Worm (Caenorhabditis elegans) whole organism, L4 larva: Measurements from ENCODE around the gene C09H10.5.

ENCODE experiments used
- D1046.2 ChIP-seq: fragments of 200-800 bp; sonication (Bioruptor generic); IDR thresholded peaks from 2 replicates; pipeline ENCODE4 v1.3.6; 2022; ENCODE audit warnings: missing genetic modification characterization, missing compliant biosample characterization
- F10B5.3 ChIP-seq: sonication (generic microtip); optimal IDR thresholded peaks from 2 replicates; lab custom pipeline; 2016; ENCODE audit warnings: mild to moderate bottlenecking, missing genetic modification characterization, missing compliant biosample characterization
- Y5F2A.4 ChIP-seq: fragments of 200-800 bp; sonication (Bioruptor generic); optimal IDR thresholded peaks from 2 replicates; lab custom pipeline; 2018; ENCODE audit warnings: mild to moderate bottlenecking, missing genetic modification characterization, missing compliant biosample characterization
- Y75B8A.6 ChIP-seq: fragments of 200-800 bp; sonication (Bioruptor generic); IDR thresholded peaks from 2 replicates; pipeline ENCODE4 v1.3.6; 2022; ENCODE audit warnings: missing genetic modification reagents, missing genetic modification characterization, missing compliant biosample characterization
- ZK337.2 ChIP-seq: fragments of 200-800 bp; sonication (Bioruptor generic); IDR thresholded peaks from 2 replicates; pipeline ENCODE4 v1.3.6; 2022; ENCODE audit warnings: missing genetic modification reagents, missing genetic modification characterization, missing compliant biosample characterization
- aha-1 ChIP-seq: fragments of 150-350 bp; peaks from one replicate; lab custom pipeline; 2014; ENCODE audit warnings: missing biosample characterization, missing genetic modification characterization
- aly-2 ChIP-seq: sonication (generic microtip); optimal IDR thresholded peaks from 2 replicates; lab custom pipeline; 2018; ENCODE audit warnings: missing biosample characterization, missing genetic modification characterization
- ama-1 ChIP-seq: fragments of 150-350 bp; optimal IDR thresholded peaks from 2 replicates; lab custom pipeline; 2014; ENCODE audit warnings: inconsistent platforms, mixed read lengths
- arid-1 ChIP-seq: fragments of 200-800 bp; sonication (Bioruptor generic); conservative IDR thresholded peaks from 2 replicates; pipeline ENCODE4 v1.3.6; 2022; ENCODE audit warnings: missing genetic modification reagents, missing genetic modification characterization, missing compliant biosample characterization
- attf-4 ChIP-seq: sonication (generic microtip); optimal IDR thresholded peaks from 3 replicates; lab custom pipeline; 2017; ENCODE audit warnings: missing biosample characterization, missing genetic modification characterization
- ceh-62 ChIP-seq: sonication (generic microtip); optimal IDR thresholded peaks from 2 replicates; lab custom pipeline; 2017; ENCODE audit warnings: missing biosample characterization, missing genetic modification characterization
- cey-2 ChIP-seq: sonication (generic microtip); optimal IDR thresholded peaks from 3 replicates; lab custom pipeline; 2017; ENCODE audit warnings: missing genetic modification characterization, mild to moderate bottlenecking, missing compliant biosample characterization, antibody characterized with exemption, borderline replicate concordance; ENCODE audit not compliant: insufficient read depth
- daf-12 ChIP-seq: fragments of 150-350 bp; optimal IDR thresholded peaks from 2 replicates; lab custom pipeline; 2014; ENCODE audit warnings: missing biosample characterization, missing genetic modification reagents, missing genetic modification characterization
- daf-16 ChIP-seq, 3 experiments: sonication (generic microtip); optimal IDR thresholded peaks; 2 replicates each; lab custom pipeline; 2016 to 2017; ENCODE audit warnings: missing genetic modification characterization in 3 of 3, missing genetic modification reagents in 3 of 3, mild to moderate bottlenecking in 2 of 3, missing compliant biosample characterization in 2 of 3, missing biosample characterization in 1 of 3, moderate library complexity in 1 of 3
- dmd-6 ChIP-seq: fragments of 200-800 bp; sonication (Bioruptor generic); IDR thresholded peaks from 2 replicates; pipeline ENCODE4 v1.3.6; 2022; ENCODE audit warnings: missing genetic modification reagents, missing genetic modification characterization, missing compliant biosample characterization
- egl-43 ChIP-seq: fragments of 200-800 bp; sonication (Bioruptor generic); IDR thresholded peaks from 2 replicates; pipeline ENCODE4 v1.3.6; 2022; ENCODE audit warnings: missing genetic modification reagents, missing genetic modification characterization, missing compliant biosample characterization
- fos-1 ChIP-seq: fragments of 150-350 bp; optimal IDR thresholded peaks from 2 replicates; lab custom pipeline; 2014; ENCODE audit warnings: missing biosample characterization, missing genetic modification characterization
- gei-8 ChIP-seq: fragments of 200-800 bp; sonication (Bioruptor generic); optimal IDR thresholded peaks from 2 replicates; lab custom pipeline; 2018; ENCODE audit warnings: mild to moderate bottlenecking, missing genetic modification characterization, missing compliant biosample characterization
- hlh-11 ChIP-seq: fragments of 200-800 bp; sonication (Bioruptor generic); optimal IDR thresholded peaks from 2 replicates; lab custom pipeline; 2018; ENCODE audit warnings: mild to moderate bottlenecking, missing genetic modification characterization, missing compliant biosample characterization
- hlh-30 ChIP-seq: sonication (generic microtip); optimal IDR thresholded peaks from 2 replicates; lab custom pipeline; 2017; ENCODE audit warnings: antibody characterized with exemption, mild to moderate bottlenecking, missing genetic modification characterization, missing compliant biosample characterization; ENCODE audit not compliant: insufficient read depth
- jun-1 ChIP-seq: fragments of 150-350 bp; optimal IDR thresholded peaks from 2 replicates; lab custom pipeline; 2014; ENCODE audit warnings: missing biosample characterization, missing genetic modification reagents, missing genetic modification characterization
- nhr-10 ChIP-seq: fragments of 150-350 bp; optimal IDR thresholded peaks from 2 replicates; lab custom pipeline; 2014; ENCODE audit warnings: missing biosample characterization, missing genetic modification characterization
- nhr-111 ChIP-seq: fragments of 200-800 bp; sonication (Bioruptor generic); optimal IDR thresholded peaks from 2 replicates; lab custom pipeline; 2018; ENCODE audit warnings: mild to moderate bottlenecking, missing genetic modification characterization, missing compliant biosample characterization
- nhr-25 ChIP-seq: sonication (generic microtip); optimal IDR thresholded peaks from 2 replicates; lab custom pipeline; 2017; ENCODE audit warnings: missing genetic modification characterization, mild to moderate bottlenecking, missing compliant biosample characterization, antibody characterized with exemption, moderate library complexity, borderline replicate concordance; ENCODE audit not compliant: insufficient read depth
- nhr-28 ChIP-seq: fragments of 150-350 bp; optimal IDR thresholded peaks from 2 replicates; lab custom pipeline; 2014; ENCODE audit warnings: missing biosample characterization, missing genetic modification characterization
- nhr-41 ChIP-seq: fragments of 200-800 bp; sonication (Bioruptor generic); IDR thresholded peaks from 2 replicates; pipeline ENCODE4 v1.3.6; 2022; ENCODE audit warnings: missing genetic modification reagents, missing genetic modification characterization, missing compliant biosample characterization
- nhr-48 ChIP-seq: sonication (generic microtip); optimal IDR thresholded peaks from 2 replicates; lab custom pipeline; 2016; ENCODE audit warnings: mild to moderate bottlenecking, missing genetic modification characterization, missing compliant biosample characterization
- nhr-6 ChIP-seq: fragments of 150-350 bp; optimal IDR thresholded peaks from 2 replicates; lab custom pipeline; 2014; ENCODE audit warnings: missing biosample characterization, missing genetic modification characterization
- pqm-1 ChIP-seq: sonication (generic microtip); optimal IDR thresholded peaks from 2 replicates; lab custom pipeline; 2017; ENCODE audit warnings: missing biosample characterization, missing genetic modification characterization
- saeg-2 ChIP-seq: fragments of 200-800 bp; sonication (Bioruptor generic); IDR thresholded peaks from 2 replicates; pipeline ENCODE4 v1.3.6; 2022; ENCODE audit warnings: missing genetic modification reagents, missing genetic modification characterization, missing compliant biosample characterization
- sdz-12 ChIP-seq: fragments of 200-800 bp; sonication (Bioruptor generic); optimal IDR thresholded peaks from 2 replicates; lab custom pipeline; 2018; ENCODE audit warnings: mild to moderate bottlenecking, missing genetic modification characterization, missing compliant biosample characterization
- tag-97 ChIP-seq: fragments of 200-800 bp; sonication (Bioruptor generic); IDR thresholded peaks from 2 replicates; pipeline ENCODE4 v1.3.6; 2022; ENCODE audit warnings: missing genetic modification characterization, missing compliant biosample characterization
- unc-62 ChIP-seq, 3 experiments: fragments of 150-350 bp in 1 of 3; sonication (generic microtip); optimal IDR thresholded peaks in 2 of 3; peaks in 1 of 3; 1 replicate in 1 of 3; 2 replicates in 2 of 3; lab custom pipeline; 2014 to 2017; ENCODE audit warnings: missing biosample characterization in 3 of 3, missing genetic modification characterization in 3 of 3, missing genetic modification reagents in 3 of 3, missing genotype in 1 of 3
- zag-1 ChIP-seq: fragments of 150-350 bp; optimal IDR thresholded peaks from 2 replicates; lab custom pipeline; 2014; ENCODE audit warnings: missing biosample characterization, missing genetic modification characterization
- zfp-3 ChIP-seq: fragments of 200-800 bp; sonication (Bioruptor generic); conservative IDR thresholded peaks from 2 replicates; pipeline ENCODE4 v1.3.6; 2022; ENCODE audit warnings: missing genetic modification reagents, missing genetic modification characterization, missing compliant biosample characterization
- zip-11 ChIP-seq: fragments of 200-800 bp; sonication (Bioruptor generic); IDR thresholded peaks from 2 replicates; pipeline ENCODE4 v1.3.6; 2022; ENCODE audit warnings: missing genetic modification characterization, missing compliant biosample characterization
- ztf-11 ChIP-seq: fragments of 150-350 bp; optimal IDR thresholded peaks from 2 replicates; lab custom pipeline; 2014; ENCODE audit warnings: missing biosample characterization, missing genetic modification characterization
- ztf-7 ChIP-seq: fragments of 150-350 bp; optimal IDR thresholded peaks from 2 replicates; lab custom pipeline; 2014; ENCODE audit warnings: missing biosample characterization, missing genetic modification characterization

Gene C09H10.5

DNA sequence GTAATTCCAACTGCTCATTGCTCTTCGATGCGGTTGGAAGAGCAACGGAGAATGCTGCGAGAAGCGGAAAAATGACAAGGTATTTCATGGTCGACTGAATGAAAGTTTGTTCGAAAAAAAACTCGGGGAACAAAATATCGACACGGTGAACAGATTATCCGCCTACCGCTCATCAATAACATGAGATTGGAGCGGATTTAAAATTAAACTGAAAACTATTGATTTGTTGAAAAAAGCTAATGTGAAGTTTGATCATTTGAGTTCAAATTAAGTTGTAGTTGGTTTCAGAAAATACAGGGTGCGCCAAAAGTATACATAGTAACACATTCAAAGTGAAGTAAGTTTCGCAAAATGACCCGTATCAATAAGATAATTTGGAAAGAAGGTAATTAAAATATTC lies 36.6 kb upstream of the C09H10.5 start, which contains the start of gene F40F8.4:
F40F8.4 (minus strand) TSS at position 101 of the 400 bp plus-strand sequence.
- TF ChIP-seq ama-1 (lab: Kevin White, UChicago), result no peak
- no peak for TF ChIP-seq zfp-3
- no peak for TF ChIP-seq nhr-41
- no peak for TF ChIP-seq Y5F2A.4 (GFP tag; lab: Kevin White, UChicago)
- no peak for TF ChIP-seq saeg-2
- TF ChIP-seq ZK337.2 (GFP tag; lab: Robert Waterston, UW), result no peak
- no peak for TF ChIP-seq aly-2 (tag; lab: Kevin White, UChicago)
- TF ChIP-seq nhr-25 (tag; lab: Kevin White, UChicago), result no peak
- TF ChIP-seq nhr-10 (tag; lab: Kevin White, UChicago), result no peak
- no peak for TF ChIP-seq egl-43 (GFP tag; lab: Robert Waterston, UW)
- no peak for TF ChIP-seq nhr-28 (tag; lab: Kevin White, UChicago)
- no peak for TF ChIP-seq ztf-7 (tag; lab: Kevin White, UChicago)
- no peak for TF ChIP-seq nhr-111
- TF ChIP-seq F10B5.3 (tag; lab: Kevin White, UChicago), result no peak

DNA sequence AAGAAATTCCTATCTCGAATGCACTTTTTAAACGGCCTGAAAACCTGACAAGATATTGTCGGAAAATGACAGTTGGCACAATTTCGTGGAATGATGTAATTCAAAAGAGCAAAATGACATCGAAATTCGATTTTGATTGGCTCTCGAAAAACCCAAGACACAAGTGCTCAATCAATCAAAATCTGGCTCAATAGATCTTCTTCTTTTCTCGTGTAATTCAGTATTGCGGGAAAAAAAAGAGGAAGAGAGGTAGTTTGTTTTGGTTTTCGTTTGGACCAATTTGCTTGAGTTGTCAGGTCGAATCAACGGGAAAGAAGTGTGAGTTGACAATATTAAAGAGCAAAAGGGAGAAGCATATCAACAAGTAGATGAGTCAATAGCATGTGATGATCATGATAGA lies 32.2 kb upstream of the C09H10.5 start:
- TF ChIP-seq F10B5.3 (tag; lab: Kevin White, UChicago) (no peak), ztf-11 (tag; lab: Kevin White, UChicago) (no peak), daf-12 (tag; lab: Kevin White, UChicago) (no peak), ceh-62 (tag; lab: Kevin White, UChicago) (no peak), pqm-1 (tag; lab: Kevin White, UChicago) (no peak), aha-1 (tag; lab: Kevin White, UChicago) (no peak), Y75B8A.6 (GFP tag; lab: Robert Waterston, UW) (no peak), tag-97 (GFP tag; lab: Robert Waterston, UW) (no peak), nhr-25 (tag; lab: Kevin White, UChicago) (no peak), jun-1 (tag; lab: Kevin White, UChicago) (no peak), nhr-48 (tag; lab: Kevin White, UChicago) (no peak), cey-2 (tag; lab: Kevin White, UChicago) (no peak), fos-1 (tag; lab: Kevin White, UChicago) (no peak), zag-1 (tag; lab: Kevin White, UChicago) (no peak), daf-16 (GFP tag; optimal IDR thresholded peaks at IDR 0.05; lab: Kevin White, UChicago) (peak in 1 of 2 experiments; percentile 67), daf-16 (tag; optimal IDR thresholded peaks at IDR 0.05; lab: Kevin White, UChicago) (peak; percentile 82), hlh-11 (tag; lab: Kevin White, UChicago) (peak; percentile 22), attf-4 (tag; lab: Kevin White, UChicago) (no peak), gei-8 (GFP tag; lab: Kevin White, UChicago) (no peak), nhr-6 (tag; lab: Kevin White, UChicago) (no peak), zip-11 (GFP tag; lab: Robert Waterston, UW) (no peak), hlh-30 (tag; lab: Kevin White, UChicago) (peak; percentile 32), D1046.2 (GFP tag; lab: Robert Waterston, UW) (no peak), arid-1 (GFP tag; lab: Robert Waterston, UW) (no peak), ztf-7 (tag; lab: Kevin White, UChicago) (no peak), unc-62 (GFP tag; optimal IDR thresholded peaks at IDR 0.05 in 1 of 2; lab: Kevin White, UChicago) (peak in 1 of 2 experiments; percentile 95), unc-62 (tag; optimal IDR thresholded peaks at IDR 0.05; lab: Kevin White, UChicago) (no peak), dmd-6 (GFP tag; lab: Robert Waterston, UW) (no peak), sdz-12 (no peak)
- TF ChIP-seq, all 104 proteins: peak for 4
